Worm (Caenorhabditis elegans): ENCODE data around the gene Y11D7A.5.
"Not testable (repeated sequence)": the region's sequence is repeated elsewhere in the genome, so short reads cannot be mapped to it uniquely, and the experiment has no call there.

The Y11D7A.5 gene

DNA sequence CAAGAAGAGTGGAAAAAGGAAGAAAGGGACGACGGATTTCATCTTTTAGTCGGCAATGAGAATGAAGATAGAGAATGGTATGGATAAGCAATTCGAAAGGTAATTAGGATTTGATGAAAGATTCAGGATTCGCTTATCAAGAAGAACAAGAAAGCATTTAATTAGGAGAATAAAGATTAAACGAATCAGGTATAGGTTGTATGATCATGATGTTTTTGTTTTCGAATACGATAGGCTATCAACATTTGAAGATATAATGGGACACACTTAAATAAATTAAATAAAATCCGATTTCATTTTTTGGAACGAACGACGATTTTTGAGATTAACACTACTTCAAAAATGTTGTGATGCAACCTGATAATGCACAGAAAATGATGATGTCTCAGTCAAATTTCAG is at the start of gene Y11D7A.5:
Gene Y11D7A.5 (minus strand): TSS at position 101 of the 400 bp plus-strand sequence.
- no peak for TF ChIP-seq unc-130 (GFP tag; optimal IDR thresholded peaks at IDR 0.05)
- no peak for TF ChIP-seq ccch-3 (GFP tag; optimal IDR thresholded peaks at IDR 0.05)
- no peak for TF ChIP-seq F37B4.10 (GFP tag; IDR thresholded peaks at IDR 0.05)
- no peak for TF ChIP-seq F39B2.1 (GFP tag; IDR thresholded peaks at IDR 0.05)
- TF ChIP-seq C17E4.6 (GFP tag; IDR thresholded peaks at IDR 0.05), result no peak
- TF ChIP-seq lsl-1 (GFP tag; optimal IDR thresholded peaks at IDR 0.05), result no peak
- TF ChIP-seq ztf-3 (GFP tag; optimal IDR thresholded peaks at IDR 0.05), result no peak
- no peak for TF ChIP-seq sptf-2 (GFP tag; optimal IDR thresholded peaks at IDR 0.05)
- no peak for TF ChIP-seq hsf-1 (GFP tag; IDR thresholded peaks at IDR 0.05)
- TF ChIP-seq madf-8 (GFP tag; conservative IDR thresholded peaks at IDR 0.05), result no peak
- no peak for TF ChIP-seq nhr-80 (tag; optimal IDR thresholded peaks at IDR 0.05)
- no peak for TF ChIP-seq F55B11.4 (tag; optimal IDR thresholded peaks at IDR 0.05; ENCODE audit: borderline replicate concordance, insufficient read depth)
- TF ChIP-seq him-1 (tag; optimal IDR thresholded peaks at IDR 0.05), result no peak
- TF ChIP-seq pbrm-1 (GFP tag; IDR thresholded peaks at IDR 0.05), result no peak

DNA sequence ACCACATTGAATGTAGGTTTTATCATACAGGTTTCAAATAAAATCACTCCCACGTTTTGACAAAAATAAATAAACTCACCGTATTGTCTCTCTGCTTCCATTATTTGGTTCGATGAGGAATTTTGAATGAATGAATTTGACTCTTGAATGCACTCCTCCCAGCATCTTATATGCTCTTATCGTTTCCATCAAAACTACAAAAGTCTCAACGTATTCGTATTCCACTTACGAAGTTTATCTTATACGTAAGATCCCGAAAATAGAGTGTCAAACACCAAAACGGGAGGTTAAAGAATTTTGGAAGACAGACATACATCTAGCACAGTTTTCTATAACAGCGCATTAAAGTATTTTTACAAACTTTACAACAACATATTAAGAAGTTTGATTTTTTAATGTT is 48.5 kb upstream of the Y11D7A.5 start, which contains the start of gene nhr-264:
Gene nhr-264 (minus strand): TSS at position 101 of the 400 bp plus-strand sequence.
- not testable (repeated sequence) for TF ChIP-seq ztf-28 (GFP tag; IDR thresholded peaks at IDR 0.05); K12H6.12 (tag; optimal IDR thresholded peaks at IDR 0.05); die-1 (tag; optimal IDR thresholded peaks at IDR 0.05)

DNA sequence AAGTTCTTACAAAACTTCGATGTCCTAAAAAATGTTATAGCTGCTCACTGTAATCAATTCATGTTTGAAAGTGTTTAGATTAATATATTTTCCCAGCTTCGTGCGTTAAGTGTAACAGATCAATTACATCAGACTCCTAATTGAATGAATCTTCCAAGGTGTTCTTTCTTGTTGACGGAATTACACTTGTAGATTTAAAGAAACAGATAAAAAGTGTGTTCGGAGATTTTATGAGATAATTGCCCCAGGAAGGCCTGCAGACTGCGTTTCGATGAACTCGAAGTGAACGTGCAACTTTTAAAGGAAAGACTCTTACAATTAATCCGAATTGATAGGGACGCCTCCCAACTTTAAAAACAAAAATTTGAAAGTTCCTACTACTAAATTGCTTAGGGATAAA is 44.3 kb upstream of the Y11D7A.5 start:
- TF ChIP-seq unc-62 (GFP tag; optimal IDR thresholded peaks at IDR 0.05), result no peak
- TF ChIP-seq attf-3 (GFP tag; conservative IDR thresholded peaks at IDR 0.05), result no peak
- no peak for TF ChIP-seq akir-1 (GFP tag; optimal IDR thresholded peaks at IDR 0.05)

DNA sequence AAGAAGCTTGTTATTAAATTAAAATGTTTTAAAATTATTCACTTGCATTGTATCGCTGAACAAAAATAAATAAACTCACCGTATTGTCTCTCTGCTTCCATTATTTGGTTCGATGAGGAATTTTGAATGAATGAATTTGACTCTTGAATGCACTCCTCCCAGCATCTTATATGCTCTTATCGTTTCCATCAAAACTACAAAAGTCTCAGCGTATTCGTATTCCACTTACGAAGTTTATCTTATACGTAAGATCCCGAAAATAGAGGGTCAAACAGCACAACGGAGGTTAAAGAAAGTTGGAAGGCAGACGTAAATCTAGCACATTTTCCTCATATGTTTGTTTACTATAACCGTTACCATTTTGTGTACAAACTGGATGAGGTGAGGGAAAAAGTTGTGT is 41.0 kb upstream of the Y11D7A.5 start, which contains the start of gene nhr-267:
Gene nhr-267 (minus strand): TSS at position 101 of the 400 bp plus-strand sequence.
- TF ChIP-seq Y56A3A.18 (GFP tag; IDR thresholded peaks at IDR 0.05); madf-10 (tag; optimal IDR thresholded peaks at IDR 0.05); ceh-100 (GFP tag; IDR thresholded peaks at IDR 0.05): not testable (repeated sequence)

DNA sequence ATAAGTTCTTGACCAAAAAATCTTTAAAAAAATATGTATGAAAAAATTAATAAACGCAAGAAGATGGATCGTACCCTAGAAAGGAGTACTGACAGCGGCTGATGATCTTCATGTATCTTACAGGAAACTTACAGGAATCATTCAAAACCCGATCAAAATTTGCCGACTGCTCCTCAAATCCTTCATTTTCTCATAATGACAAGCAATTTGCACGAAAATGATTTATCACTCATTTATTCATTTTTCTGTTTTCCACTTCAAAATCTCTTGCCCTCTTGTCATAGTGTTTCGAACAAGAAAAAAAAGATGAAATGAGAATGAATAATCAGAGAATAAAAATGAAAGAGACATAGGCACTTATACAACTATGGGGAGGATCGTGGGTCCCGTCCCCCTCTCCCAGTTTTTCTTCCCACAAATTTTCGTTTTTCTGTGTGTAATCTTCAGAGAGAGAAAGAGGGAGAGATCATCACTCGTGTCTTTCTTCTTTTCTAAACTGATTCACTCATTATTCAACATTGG is 28.7 kb upstream of the Y11D7A.5 start, which contains the start of gene nmy-3:
Gene nmy-3 (plus strand): TSS at position 472 of the 522 bp plus-strand sequence.
- TF ChIP-seq nhr-90 (tag; optimal IDR thresholded peaks at IDR 0.05) (no peak), Y95B8A.8 (GFP tag; IDR thresholded peaks at IDR 0.05) (no peak), egl-18 (GFP tag; IDR thresholded peaks at IDR 0.05) (no peak), bed-1 (GFP tag; IDR thresholded peaks at IDR 0.05) (no peak), tbx-9 (tag; optimal IDR thresholded peaks at IDR 0.05; ENCODE audit: borderline replicate concordance) (no peak), F52B5.7 (tag; optimal IDR thresholded peaks at IDR 0.05) (no peak), pha-4 (tag; optimal IDR thresholded peaks at IDR 0.05) (no peak), T07F8.4 (tag; optimal IDR thresholded peaks at IDR 0.05) (no peak), nfya-2 (GFP tag; IDR thresholded peaks at IDR 0.05) (no peak), ets-4 (GFP tag; optimal IDR thresholded peaks at IDR 0.05) (no peak), akir-1 (GFP tag; optimal IDR thresholded peaks at IDR 0.05) (no peak), ztf-26 (tag; optimal IDR thresholded peaks at IDR 0.05) (no peak), hlh-26 (GFP tag; conservative IDR thresholded peaks at IDR 0.05) (no peak), atf-7 (tag; optimal IDR thresholded peaks at IDR 0.05) (no peak)

All from whole organism, young adult.